Fruit fly (Drosophila melanogaster) whole organism, wandering third instar larva: ENCODE measurements around the gene Ace.

ENCODE experiments used
- Abd-B ChIP-seq: fragments of >200 bp; optimal IDR thresholded peaks from 2 replicates; lab custom pipeline; 2017; ENCODE audit warnings: missing biosample characterization, missing genetic modification characterization
- CG32264 ChIP-seq: fragments of 200-800 bp; sonication (Bioruptor generic); optimal IDR thresholded peaks from 2 replicates; lab custom pipeline; 2016; ENCODE audit warnings: missing biosample characterization, missing genetic modification characterization
- CG9705 ChIP-seq: fragments of 200-800 bp; sonication (Bioruptor generic); optimal IDR thresholded peaks from 2 replicates; lab custom pipeline; 2018; ENCODE audit warnings: missing biosample characterization, mild to moderate bottlenecking, missing genetic modification characterization
- CrebA ChIP-seq: fragments of 200-800 bp; sonication (Bioruptor generic); optimal IDR thresholded peaks from 2 replicates; lab custom pipeline; 2016; ENCODE audit warnings: missing biosample characterization, mild to moderate bottlenecking, missing genetic modification characterization, borderline replicate concordance
- Dfd ChIP-seq: fragments of >200 bp; optimal IDR thresholded peaks from 2 replicates; lab custom pipeline; 2017; ENCODE audit warnings: missing biosample characterization, missing genetic modification characterization
- Dif ChIP-seq: fragments of 200-275, 200-300 bp; sonication (Bioruptor generic); optimal IDR thresholded peaks from 2 replicates; lab custom pipeline; 2018; ENCODE audit warnings: missing biosample characterization, missing genetic modification characterization; ENCODE audit not compliant: partially characterized antibody
- GATAd ChIP-seq: sonication (Bioruptor generic); optimal IDR thresholded peaks from 2 replicates; lab custom pipeline; 2016; ENCODE audit warnings: missing biosample characterization, missing genetic modification characterization
- HLH106 ChIP-seq: fragments of 200-800 bp; optimal IDR thresholded peaks from 3 replicates; lab custom pipeline; 2019; ENCODE audit warnings: missing biosample characterization, mild to moderate bottlenecking, missing genetic modification characterization, moderate library complexity
- Hnf4 ChIP-seq: fragments of 200-800 bp; sonication (Bioruptor generic); optimal IDR thresholded peaks from 2 replicates; lab custom pipeline; 2016; ENCODE audit warnings: missing biosample characterization, mild to moderate bottlenecking, missing genetic modification characterization
- Hr78 ChIP-seq: fragments of >200 bp; optimal IDR thresholded peaks from 2 replicates; lab custom pipeline; 2017; ENCODE audit warnings: missing biosample characterization, missing genetic modification characterization
- Hr83 ChIP-seq: fragments of 200-300 bp; sonication (Bioruptor generic); optimal IDR thresholded peaks from 2 replicates; lab custom pipeline; 2016; ENCODE audit warnings: missing biosample characterization, mild to moderate bottlenecking, missing genetic modification characterization, moderate library complexity; ENCODE audit not compliant: poor library complexity, severe bottlenecking
- Jra ChIP-seq: sonication (Bioruptor generic); optimal IDR thresholded peaks from 2 replicates; lab custom pipeline; 2016; ENCODE audit warnings: missing biosample characterization, missing genetic modification characterization
- Mio ChIP-seq: sonication (Bioruptor generic); optimal IDR thresholded peaks from 2 replicates; lab custom pipeline; 2016; ENCODE audit warnings: missing biosample characterization, missing genetic modification characterization
- Myc ChIP-seq: fragments of >200 bp; optimal IDR thresholded peaks from 2 replicates; lab custom pipeline; 2017
- N ChIP-seq: fragments of >200 bp; optimal IDR thresholded peaks from 2 replicates; lab custom pipeline; 2018; ENCODE audit warnings: missing biosample characterization, missing external identifiers, missing genetic modification characterization
- OdsH ChIP-seq: fragments of 200-800 bp; sonication (Bioruptor generic); optimal IDR thresholded peaks from 2 replicates; lab custom pipeline; 2016; ENCODE audit warnings: missing biosample characterization, mild to moderate bottlenecking, missing genetic modification characterization
- Rel ChIP-seq, 2 experiments: fragments of 200-800 bp; sonication (Bioruptor generic) in 1 of 2; optimal IDR thresholded peaks; 2 replicates in 1 of 2; 3 replicates in 1 of 2; lab custom pipeline; 2016 to 2019; ENCODE audit warnings: mild to moderate bottlenecking in 2 of 2, missing biosample characterization in 2 of 2, missing genetic modification characterization in 2 of 2, moderate library complexity in 1 of 2
- Sp1 ChIP-seq: fragments of 200-800 bp; sonication (Bioruptor generic); optimal IDR thresholded peaks from 3 replicates; lab custom pipeline; 2019; ENCODE audit warnings: missing biosample characterization, mild to moderate bottlenecking, missing genetic modification characterization, moderate library complexity
- Vsx2 ChIP-seq: fragments of 200-300, 225-300 bp; sonication (Bioruptor generic); optimal IDR thresholded peaks from 2 replicates; lab custom pipeline; 2018; ENCODE audit warnings: missing biosample characterization, missing genetic modification characterization; ENCODE audit not compliant: partially characterized antibody
- br ChIP-seq: fragments of 200-800 bp; sonication (Bioruptor generic); optimal IDR thresholded peaks from 2 replicates; lab custom pipeline; 2016; ENCODE audit warnings: missing biosample characterization, missing genetic modification characterization
- brk ChIP-seq: fragments of 200-800 bp; sonication (Bioruptor generic); optimal IDR thresholded peaks from 2 replicates; lab custom pipeline; 2016; ENCODE audit warnings: missing biosample characterization, mild to moderate bottlenecking, missing genetic modification characterization
- dl ChIP-seq, 2 experiments: fragments of 175-275, 200-275 bp in 1 of 2; fragments of 200-275 bp in 1 of 2; sonication (Bioruptor generic); optimal IDR thresholded peaks; lab custom pipeline; 2018; ENCODE audit warnings: mild to moderate bottlenecking in 2 of 2, missing biosample characterization in 2 of 2, missing genetic modification characterization in 2 of 2, moderate library complexity in 2 of 2; ENCODE audit not compliant: partially characterized antibody in 2 of 2, insufficient read depth in 1 of 2
- dsf ChIP-seq: sonication (Bioruptor generic); optimal IDR thresholded peaks from 2 replicates; lab custom pipeline; 2016; ENCODE audit warnings: missing biosample characterization, missing genetic modification characterization, borderline replicate concordance
- ey ChIP-seq: fragments of 200-800 bp; sonication (Bioruptor generic); optimal IDR thresholded peaks from 2 replicates; lab custom pipeline; 2016; ENCODE audit warnings: missing biosample characterization, missing genetic modification characterization
- foxo ChIP-seq, 2 experiments: fragments of 200-800 bp; sonication (Bioruptor generic); optimal IDR thresholded peaks; 2 replicates in 1 of 2; 3 replicates in 1 of 2; lab custom pipeline; 2016 to 2017; ENCODE audit warnings: missing biosample characterization in 2 of 2, missing genetic modification characterization in 2 of 2
- fru ChIP-seq: fragments of 200-800 bp; sonication (Bioruptor generic); optimal IDR thresholded peaks from 3 replicates; lab custom pipeline; 2016; ENCODE audit warnings: missing biosample characterization, mild to moderate bottlenecking, missing genetic modification characterization
- h ChIP-seq: fragments of 200-800 bp; sonication (Bioruptor generic); optimal IDR thresholded peaks from 3 replicates; lab custom pipeline; 2016; ENCODE audit warnings: missing biosample characterization, mild to moderate bottlenecking, missing genetic modification characterization
- jim ChIP-seq: fragments of 175-275, 200-325 bp; sonication (Bioruptor generic); optimal IDR thresholded peaks from 2 replicates; lab custom pipeline; 2016; ENCODE audit warnings: missing biosample characterization, mild to moderate bottlenecking, missing genetic modification characterization
- lola ChIP-seq: fragments of >200 bp; optimal IDR thresholded peaks from 2 replicates; lab custom pipeline; 2017; ENCODE audit warnings: missing biosample characterization, missing genetic modification characterization
- pan ChIP-seq: fragments of >200 bp; optimal IDR thresholded peaks from 2 replicates; lab custom pipeline; 2017
- psq ChIP-seq: fragments of 200-800 bp; sonication (Bioruptor generic); optimal IDR thresholded peaks from 3 replicates; lab custom pipeline; 2017; ENCODE audit warnings: missing biosample characterization, mild to moderate bottlenecking, missing genetic modification characterization, moderate library complexity
- rgr ChIP-seq: fragments of 200-800 bp; sonication (Bioruptor generic); optimal IDR thresholded peaks from 3 replicates; lab custom pipeline; 2016; ENCODE audit warnings: missing biosample characterization, mild to moderate bottlenecking, missing genetic modification characterization
- sage ChIP-seq: fragments of 200-800 bp; sonication (Bioruptor generic); optimal IDR thresholded peaks from 2 replicates; lab custom pipeline; 2016; ENCODE audit warnings: missing biosample characterization, mild to moderate bottlenecking, missing genetic modification characterization
- sv ChIP-seq: fragments of 200-800 bp; sonication (Bioruptor generic); optimal IDR thresholded peaks from 3 replicates; lab custom pipeline; 2016; ENCODE audit warnings: missing biosample characterization, missing genetic modification characterization
- tai ChIP-seq: sonication (Bioruptor generic); optimal IDR thresholded peaks from 2 replicates; lab custom pipeline; 2016; ENCODE audit warnings: missing biosample characterization, missing genetic modification characterization
- usp ChIP-seq: fragments of >200 bp; optimal IDR thresholded peaks from 2 replicates; lab custom pipeline; 2017; ENCODE audit warnings: missing biosample characterization, missing genetic modification characterization
- woc ChIP-seq: sonication (Bioruptor generic); optimal IDR thresholded peaks from 2 replicates; lab custom pipeline; 2016; ENCODE audit warnings: missing biosample characterization, mild to moderate bottlenecking, missing genetic modification characterization

Gene Ace

dm6 chr3R:13270648-13271047 is 11.3 kb upstream of the Ace start:
- TF ChIP-seq lola (GFP tag; lab: Kevin White, UChicago) (no peak), Rel (GFP tag; optimal IDR thresholded peaks at IDR 0.05; lab: Kevin White, UChicago) (no peak), Rel (tag; optimal IDR thresholded peaks at IDR 0.05; lab: Kevin White, UChicago) (peak; percentile 99), dsf (GFP tag; lab: Kevin White, UChicago) (no peak)

- TF ChIP-seq sv: peak; percentile 46
- no peak for TF ChIP-seq Mio (GFP tag; lab: Kevin White, UChicago)
- TF ChIP-seq Myc (lab: Kevin White, UChicago): peak; percentile 42
- TF ChIP-seq OdsH (GFP tag; lab: Kevin White, UChicago): peak; percentile 50
- peak; percentile 70 for TF ChIP-seq rgr (GFP tag; lab: Kevin White, UChicago)
- TF ChIP-seq CG9705 (GFP tag; lab: Kevin White, UChicago): peak; percentile 68
- TF ChIP-seq foxo (GFP tag; optimal IDR thresholded peaks at IDR 0.05; lab: Kevin White, UChicago): peak in 1 of 2 experiments; percentile 65
- peak; percentile 38 for TF ChIP-seq psq
- TF ChIP-seq br (GFP tag; lab: Kevin White, UChicago): peak; percentile 41
- peak; percentile 75 for TF ChIP-seq HLH106 (tag; lab: Kevin White, UChicago)
- no peak for TF ChIP-seq woc (GFP tag; lab: Kevin White, UChicago)
- TF ChIP-seq dl (GFP tag; optimal IDR thresholded peaks at IDR 0.05; lab: Kevin White, UChicago; ENCODE audit: insufficient read depth in 1 of 2, partially characterized antibody in 2 of 2): no peak
- peak; percentile 59 for TF ChIP-seq ey
- no peak for TF ChIP-seq dsf (GFP tag; lab: Kevin White, UChicago)
- TF ChIP-seq Vsx2: no peak
- no peak for TF ChIP-seq tai (GFP tag; lab: Kevin White, UChicago)
- TF ChIP-seq pan (lab: Kevin White, UChicago): no peak
- no peak for TF ChIP-seq Abd-B (GFP tag; lab: Kevin White, UChicago)
- peak; percentile 66 for TF ChIP-seq Sp1 (GFP tag; lab: Kevin White, UChicago)
- TF ChIP-seq sage: no peak
- no peak for TF ChIP-seq Rel (GFP tag; optimal IDR thresholded peaks at IDR 0.05; lab: Kevin White, UChicago)
- peak; percentile 29 for TF ChIP-seq Rel (tag; optimal IDR thresholded peaks at IDR 0.05; lab: Kevin White, UChicago)
Measured at dm6 chr3R:13264061-13264661, 4.8 kb upstream of the Ace start, which contains the start of gene Ravus. TSS of gene Ravus (minus strand) at chr3R:13264061.

- TF ChIP-seq ey (no peak), pan (lab: Kevin White, UChicago) (no peak), usp (GFP tag; lab: Kevin White, UChicago) (no peak), Myc (lab: Kevin White, UChicago) (no peak), Rel (GFP tag; optimal IDR thresholded peaks at IDR 0.05; lab: Kevin White, UChicago) (no peak), Rel (tag; optimal IDR thresholded peaks at IDR 0.05; lab: Kevin White, UChicago) (no peak), Dfd (GFP tag; lab: Kevin White, UChicago) (no peak)
Measured at dm6 chr3R:13261706-13262105, 2.4 kb upstream of the Ace start.

dm6 chr3R:13260114-13260673 is 877 bp upstream of the Ace start, which contains the start of gene CG11686:
TSS of gene CG11686 (plus strand) at chr3R:13260356.
- TF ChIP-seq lola (GFP tag; lab: Kevin White, UChicago) (no peak), ey (no peak), Hr78 (GFP tag; lab: Kevin White, UChicago) (no peak), Dif (GFP tag; lab: Kevin White, UChicago) (peak; percentile 65), Vsx2 (no peak), dsf (GFP tag; lab: Kevin White, UChicago) (no peak), sv (no peak), sage (no peak), rgr (GFP tag; lab: Kevin White, UChicago) (peak; percentile 53), Myc (lab: Kevin White, UChicago) (no peak), Sp1 (GFP tag; lab: Kevin White, UChicago) (no peak), CG32264 (GFP tag; lab: Kevin White, UChicago) (no peak), CG9705 (GFP tag; lab: Kevin White, UChicago) (no peak), Rel (GFP tag; optimal IDR thresholded peaks at IDR 0.05; lab: Kevin White, UChicago) (no peak), Rel (tag; optimal IDR thresholded peaks at IDR 0.05; lab: Kevin White, UChicago) (peak; percentile 58), OdsH (GFP tag; lab: Kevin White, UChicago) (no peak), Abd-B (GFP tag; lab: Kevin White, UChicago) (no peak), Dfd (GFP tag; lab: Kevin White, UChicago) (no peak), Mio (GFP tag; lab: Kevin White, UChicago) (no peak), fru (GFP tag; lab: Kevin White, UChicago) (peak; percentile 6), Hr83 (peak; percentile 55), woc (GFP tag; lab: Kevin White, UChicago) (peak; percentile 77), foxo (GFP tag; optimal IDR thresholded peaks at IDR 0.05; lab: Kevin White, UChicago) (peak in 1 of 2 experiments; percentile 14), br (GFP tag; lab: Kevin White, UChicago) (no peak), GATAd (GFP tag; lab: Kevin White, UChicago) (no peak), jim (no peak), Hnf4 (no peak), brk (no peak), N (GFP tag; lab: Kevin White, UChicago) (no peak), usp (GFP tag; lab: Kevin White, UChicago) (no peak), Jra (GFP tag; lab: Kevin White, UChicago) (no peak), CrebA (GFP tag; lab: Kevin White, UChicago) (no peak), pan (lab: Kevin White, UChicago) (no peak), HLH106 (tag; lab: Kevin White, UChicago) (peak; percentile 28), h (GFP tag; lab: Kevin White, UChicago) (peak; percentile 39), tai (GFP tag; lab: Kevin White, UChicago) (no peak)
